Worm (Caenorhabditis elegans) whole organism, young adult: ENCODE results near the gene acly-2.

ENCODE experiments used
- F55B11.4 ChIP-seq: sonication (generic microtip); optimal IDR thresholded peaks from 2 replicates; lab custom pipeline; 2016; ENCODE audit warnings: missing compliant biosample characterization, missing genetic modification characterization, borderline replicate concordance; ENCODE audit not compliant: insufficient read depth
- ama-1 ChIP-seq, 3 experiments: fragments of 150-350 bp in 1 of 3; sonication (generic microtip) in 2 of 3; optimal IDR thresholded peaks; 2 replicates each; lab custom pipeline; 2014 to 2018; ENCODE audit warnings: missing biosample characterization in 2 of 3, missing genetic modification characterization in 2 of 3, missing genetic modification reagents in 2 of 3
- ccch-3 ChIP-seq: fragments of 200-800 bp; sonication (Bioruptor generic); optimal IDR thresholded peaks from 2 replicates; lab custom pipeline; 2018; ENCODE audit warnings: mild to moderate bottlenecking, missing genetic modification characterization, missing compliant biosample characterization
- dox-1 ChIP-seq: fragments of 200-800 bp; sonication (Bioruptor generic); IDR thresholded peaks from 2 replicates; pipeline ENCODE4 v1.3.6; 2022; ENCODE audit warnings: missing genetic modification reagents, missing genetic modification characterization, missing compliant biosample characterization
- dpl-1 ChIP-seq: fragments of 150-350 bp; optimal IDR thresholded peaks from 2 replicates; lab custom pipeline; 2014; ENCODE audit warnings: missing biosample characterization, missing genetic modification reagents, missing genetic modification characterization
- hmg-20 ChIP-seq: fragments of 200-800 bp; sonication (Bioruptor generic); IDR thresholded peaks from 2 replicates; pipeline ENCODE4 v1.3.6; 2022; ENCODE audit warnings: missing genetic modification reagents, missing genetic modification characterization, missing compliant biosample characterization
- madf-6 ChIP-seq: fragments of 200-800 bp; sonication (Bioruptor generic); IDR thresholded peaks from 2 replicates; pipeline ENCODE4 v1.3.6; 2022; ENCODE audit warnings: missing genetic modification reagents, missing genetic modification characterization, missing compliant biosample characterization
- nhr-179 ChIP-seq: sonication (generic microtip); optimal IDR thresholded peaks from 2 replicates; lab custom pipeline; 2016; ENCODE audit warnings: mild to moderate bottlenecking, missing genetic modification characterization, missing compliant biosample characterization
- pha-4 ChIP-seq: fragments of 150-350 bp; sonication (generic microtip); optimal IDR thresholded peaks from 2 replicates; lab custom pipeline; 2014; ENCODE audit warnings: missing biosample characterization, missing genetic modification reagents, missing genetic modification characterization
- snpc-3.4 ChIP-seq: sonication (generic microtip); optimal IDR thresholded peaks from 2 replicates; lab custom pipeline; 2017; ENCODE audit warnings: missing genetic modification characterization, mild to moderate bottlenecking, missing compliant biosample characterization, antibody characterized with exemption, moderate library complexity, missing genotype, missing genetic modification reagents
- unc-62 ChIP-seq: fragments of 150-350 bp; optimal IDR thresholded peaks from 2 replicates; lab custom pipeline; 2014; ENCODE audit warnings: missing biosample characterization, missing genetic modification reagents, missing genetic modification characterization

DNA sequence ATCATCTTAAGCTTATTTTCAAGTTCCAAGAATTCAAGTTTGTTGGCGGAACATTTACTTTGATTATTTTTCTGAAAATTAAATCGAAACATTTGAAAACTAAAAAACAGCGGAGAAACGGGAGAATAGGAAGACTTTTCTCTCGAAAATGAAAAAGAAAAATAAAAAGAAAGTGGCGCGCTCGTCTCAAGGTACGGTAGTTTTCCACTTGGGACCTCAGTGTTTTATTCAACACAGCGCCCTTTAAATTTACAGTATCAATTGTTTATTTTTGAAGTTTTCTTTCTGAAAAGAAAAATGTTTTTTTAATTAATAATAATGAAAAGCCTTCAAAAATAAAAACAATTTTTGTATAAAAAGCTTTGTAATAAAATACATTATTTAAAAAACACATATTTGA is 15.2 kb downstream of the acly-2 start:
- TF ChIP-seq nhr-179 (tag; lab: Kevin White, UChicago), result no peak
- TF ChIP-seq pha-4, result no peak
- no peak; the same call in 1 of the 2 replicates for TF ChIP-seq dox-1
- peak; percentile 93 for TF ChIP-seq madf-6 (GFP tag; lab: Robert Waterston, UW)
- TF ChIP-seq unc-62 (GFP tag; lab: Kevin White, UChicago), result no peak
- peak; percentile 67 for TF ChIP-seq snpc-3.4 (tag; lab: Kevin White, UChicago)
- no peak for TF ChIP-seq ama-1 (optimal IDR thresholded peaks at IDR 0.05; lab: Kevin White, UChicago)
- TF ChIP-seq ama-1 (GFP tag; optimal IDR thresholded peaks at IDR 0.05; lab: Kevin White, UChicago), result no peak
- no peak for TF ChIP-seq F55B11.4 (tag; lab: Kevin White, UChicago)
- TF ChIP-seq ccch-3 (GFP tag; lab: Kevin White, UChicago), result no peak
- TF ChIP-seq hmg-20 (GFP tag; lab: Robert Waterston, UW), result no peak
- TF ChIP-seq dpl-1, result peak; percentile 50
